Fruit fly (Drosophila melanogaster) whole organism, embryonic: ENCODE measurements around the gene dnc.

ENCODE experiments used
- BEAF-32 ChIP-seq: fragments of 200-800 bp; sonication (Bioruptor generic); optimal IDR thresholded peaks from 3 replicates; lab custom pipeline; 2017; ENCODE audit warnings: missing biosample characterization, missing genetic modification characterization, mild to moderate bottlenecking, moderate library complexity, missing genetic modification reagents
- BtbVII ChIP-seq: fragments of 200-800 bp; sonication (Bioruptor generic); optimal IDR thresholded peaks from 3 replicates; lab custom pipeline; 2017; ENCODE audit warnings: missing biosample characterization, mild to moderate bottlenecking, missing genetic modification characterization
- CG10565 ChIP-seq: fragments of 200-800 bp; sonication (Bioruptor generic); optimal IDR thresholded peaks from 3 replicates; lab custom pipeline; 2016; ENCODE audit warnings: missing biosample characterization, mild to moderate bottlenecking, missing genetic modification characterization
- CG10654 ChIP-seq: fragments of 200-800 bp; sonication (Bioruptor generic); optimal IDR thresholded peaks from 2 replicates; lab custom pipeline; 2016; ENCODE audit warnings: missing biosample characterization, missing genetic modification characterization
- CG12942 ChIP-seq: fragments of 200-800 bp; sonication (Bioruptor generic); optimal IDR thresholded peaks from 3 replicates; lab custom pipeline; 2016; ENCODE audit warnings: missing biosample characterization, missing genetic modification characterization
- CG14965 ChIP-seq: fragments of 200-800 bp; sonication (Bioruptor generic); optimal IDR thresholded peaks from 2 replicates; lab custom pipeline; 2016; ENCODE audit warnings: missing biosample characterization, missing genetic modification characterization, borderline replicate concordance
- CG15696 ChIP-seq: fragments of 200-800 bp; sonication (Bioruptor generic); optimal IDR thresholded peaks from 2 replicates; lab custom pipeline; 2019; ENCODE audit warnings: missing biosample characterization, mild to moderate bottlenecking, missing genetic modification characterization, moderate library complexity
- CG1647 ChIP-seq: fragments of 200-800 bp; sonication (Bioruptor generic); optimal IDR thresholded peaks from 3 replicates; lab custom pipeline; 2016; ENCODE audit warnings: missing biosample characterization, missing genetic modification characterization
- CG16813 ChIP-seq: fragments of 200-800 bp; sonication (Bioruptor generic); IDR thresholded peaks from 3 replicates; pipeline ENCODE4 v1.3.6; 2022; ENCODE audit warnings: missing biosample characterization, missing genetic modification characterization; ENCODE audit not compliant: partially characterized antibody
- CG17359 ChIP-seq: fragments of 200-800 bp; sonication (Bioruptor generic); optimal IDR thresholded peaks from 3 replicates; lab custom pipeline; 2018; ENCODE audit warnings: missing biosample characterization, mild to moderate bottlenecking, missing genetic modification characterization, moderate library complexity
- CG17912 ChIP-seq: fragments of 200-800 bp; sonication (Bioruptor generic); optimal IDR thresholded peaks from 2 replicates; lab custom pipeline; 2018; ENCODE audit warnings: missing biosample characterization, mild to moderate bottlenecking, missing genetic modification characterization
- CG18011 ChIP-seq: fragments of 200-800 bp; sonication (Bioruptor generic); optimal IDR thresholded peaks from 2 replicates; lab custom pipeline; 2017; ENCODE audit warnings: missing biosample characterization, missing genetic modification characterization, mild to moderate bottlenecking, moderate library complexity, missing genotype
- CG18262 ChIP-seq: fragments of 200-800 bp; optimal IDR thresholded peaks from 3 replicates; lab custom pipeline; 2019; ENCODE audit warnings: missing biosample characterization, mild to moderate bottlenecking, missing genetic modification characterization, moderate library complexity
- CG18764 ChIP-seq: fragments of 200-800 bp; sonication (Bioruptor generic); optimal IDR thresholded peaks from 3 replicates; lab custom pipeline; 2016; ENCODE audit warnings: missing biosample characterization, missing genetic modification characterization
- CG3995 ChIP-seq: fragments of 200-800 bp; sonication (Bioruptor generic); optimal IDR thresholded peaks from 3 replicates; lab custom pipeline; 2016; ENCODE audit warnings: missing biosample characterization, missing genetic modification characterization
- CG4282 ChIP-seq: fragments of 200-800 bp; sonication (Bioruptor generic); optimal IDR thresholded peaks from 2 replicates; lab custom pipeline; 2016; ENCODE audit warnings: missing biosample characterization, missing genetic modification characterization
- CG4854 ChIP-seq: fragments of 200-800 bp; sonication (Bioruptor generic); optimal IDR thresholded peaks from 2 replicates; lab custom pipeline; 2016; ENCODE audit warnings: missing biosample characterization, missing genetic modification characterization, inconsistent platforms
- CG7357 ChIP-seq: fragments of 200-800 bp; sonication (Bioruptor generic); IDR thresholded peaks from 3 replicates; pipeline ENCODE4 v1.3.6; 2022; ENCODE audit warnings: missing biosample characterization, missing genetic modification characterization
- CG7928 ChIP-seq: fragments of 200-800 bp; sonication (Bioruptor generic); optimal IDR thresholded peaks from 2 replicates; lab custom pipeline; 2017; ENCODE audit warnings: missing biosample characterization, mild to moderate bottlenecking, missing genetic modification characterization
- CG7963 ChIP-seq: fragments of 200-800 bp; sonication (Bioruptor generic); IDR thresholded peaks from 3 replicates; pipeline ENCODE4 v1.3.6; 2022; ENCODE audit warnings: missing biosample characterization, missing genetic modification characterization; ENCODE audit not compliant: partially characterized antibody
- CG8478 ChIP-seq: fragments of >200 bp; optimal IDR thresholded peaks from 2 replicates; lab custom pipeline; 2018
- CG8765 ChIP-seq: fragments of 200-800 bp; sonication (Bioruptor generic); IDR thresholded peaks from 2 replicates; pipeline ENCODE4 v1.3.6; 2022; ENCODE audit warnings: missing biosample characterization, missing genetic modification characterization
- CG9215 ChIP-seq: fragments of 200-800 bp; sonication (Bioruptor generic); IDR thresholded peaks from 2 replicates; pipeline ENCODE4 v1.3.6; 2022; ENCODE audit warnings: missing biosample characterization, missing genetic modification characterization
- CG9727 ChIP-seq: fragments of 200-800 bp; sonication (Bioruptor generic); optimal IDR thresholded peaks from 3 replicates; lab custom pipeline; 2017; ENCODE audit warnings: missing biosample characterization, mild to moderate bottlenecking, missing genetic modification characterization
- CG9817 ChIP-seq: fragments of 200-800 bp; sonication (Bioruptor generic); optimal IDR thresholded peaks from 2 replicates; lab custom pipeline; 2018; ENCODE audit warnings: missing biosample characterization, mild to moderate bottlenecking, missing genetic modification characterization, moderate library complexity
- CG9932 ChIP-seq: fragments of 200-800 bp; sonication (Bioruptor generic); IDR thresholded peaks from 2 replicates; pipeline ENCODE4 v1.3.6; 2022; ENCODE audit warnings: missing biosample characterization, missing genetic modification characterization
- Dek ChIP-seq: fragments of 200-800 bp; sonication (Bioruptor generic); optimal IDR thresholded peaks from 3 replicates; lab custom pipeline; 2019; ENCODE audit warnings: missing biosample characterization, mild to moderate bottlenecking, missing genetic modification characterization, moderate library complexity
- Dll ChIP-seq: fragments of 200-800 bp; sonication (Bioruptor generic); IDR thresholded peaks from 4 replicates; pipeline ENCODE4 v1.3.6; 2022; ENCODE audit warnings: missing biosample characterization, missing genetic modification characterization; ENCODE audit not compliant: partially characterized antibody
- Doc2 ChIP-seq: fragments of 200-800 bp; sonication (Bioruptor generic); IDR thresholded peaks from 2 replicates; pipeline ENCODE4 v1.3.6; 2022; ENCODE audit warnings: missing biosample characterization, missing genetic modification characterization
- Rfx ChIP-seq: fragments of 200-800 bp; sonication (Bioruptor generic); IDR thresholded peaks from 2 replicates; pipeline ENCODE4 v1.3.6; 2022; ENCODE audit warnings: missing biosample characterization, missing genetic modification characterization
- Side ChIP-seq: fragments of 200-800 bp; sonication (Bioruptor generic); optimal IDR thresholded peaks from 2 replicates; lab custom pipeline; 2016; ENCODE audit warnings: missing biosample characterization, missing genetic modification characterization
- Sin3A ChIP-seq: fragments of >200 bp; optimal IDR thresholded peaks from 2 replicates; lab custom pipeline; 2018
- Sox100B ChIP-seq: fragments of 200-800 bp; sonication (Bioruptor generic); optimal IDR thresholded peaks from 3 replicates; lab custom pipeline; 2018; ENCODE audit warnings: missing biosample characterization, mild to moderate bottlenecking, missing genetic modification characterization
- YL-1 ChIP-seq: fragments of 200-800 bp; sonication (Bioruptor generic); optimal IDR thresholded peaks from 3 replicates; lab custom pipeline; 2017; ENCODE audit warnings: missing biosample characterization, mild to moderate bottlenecking, missing genetic modification characterization
- abd-A ChIP-seq: fragments of 200-800 bp; sonication (Bioruptor generic); optimal IDR thresholded peaks from 3 replicates; lab custom pipeline; 2019; ENCODE audit warnings: missing biosample characterization, mild to moderate bottlenecking, missing genetic modification characterization, moderate library complexity
- al ChIP-seq: fragments of 200-800 bp; sonication (Bioruptor generic); IDR thresholded peaks from 2 replicates; pipeline ENCODE4 v1.3.6; 2022; ENCODE audit warnings: missing biosample characterization, missing genetic modification characterization
- amos ChIP-seq: fragments of 200-800 bp; sonication (Bioruptor generic); IDR thresholded peaks from 2 replicates; pipeline ENCODE4 v1.3.6; 2022; ENCODE audit warnings: missing biosample characterization, missing genetic modification characterization; ENCODE audit not compliant: partially characterized antibody
- bab2 ChIP-seq: fragments of 200-800 bp; sonication (Bioruptor generic); optimal IDR thresholded peaks from 2 replicates; lab custom pipeline; 2016; ENCODE audit warnings: missing biosample characterization, missing genetic modification characterization
- dan ChIP-seq: fragments of 200-800 bp; sonication (Bioruptor generic); IDR thresholded peaks from 2 replicates; pipeline ENCODE4 v1.3.6; 2022; ENCODE audit warnings: missing biosample characterization, missing genetic modification characterization
- fru ChIP-seq: fragments of >200 bp; optimal IDR thresholded peaks from 2 replicates; lab custom pipeline; 2017
- gt ChIP-seq: fragments of 200-800 bp; sonication (Bioruptor generic); IDR thresholded peaks from 2 replicates; pipeline ENCODE4 v1.3.6; 2022; ENCODE audit warnings: missing biosample characterization, missing genetic modification characterization
- her ChIP-seq: fragments of 200-800 bp; sonication (Bioruptor generic); optimal IDR thresholded peaks from 2 replicates; lab custom pipeline; 2016; ENCODE audit warnings: missing biosample characterization, missing genetic modification characterization
- ind ChIP-seq: fragments of 200-800 bp; sonication (Bioruptor generic); optimal IDR thresholded peaks from 3 replicates; lab custom pipeline; 2016; ENCODE audit warnings: missing biosample characterization, missing genetic modification characterization
- inv ChIP-seq: fragments of 200-800 bp; sonication (Bioruptor generic); IDR thresholded peaks from 2 replicates; pipeline ENCODE4 v1.3.6; 2022; ENCODE audit warnings: missing biosample characterization, missing genetic modification characterization; ENCODE audit not compliant: partially characterized antibody
- lilli ChIP-seq: fragments of 200-800 bp; sonication (Bioruptor generic); optimal IDR thresholded peaks from 3 replicates; lab custom pipeline; 2016; ENCODE audit warnings: missing biosample characterization, missing genetic modification characterization
- pita ChIP-seq: fragments of 200-800 bp; sonication (Bioruptor generic); optimal IDR thresholded peaks from 2 replicates; lab custom pipeline; 2017; ENCODE audit warnings: missing biosample characterization, mild to moderate bottlenecking, missing genetic modification characterization
- ranshi ChIP-seq: fragments of 200-800 bp; sonication (Bioruptor generic); IDR thresholded peaks from 2 replicates; pipeline ENCODE4 v1.3.6; 2022; ENCODE audit warnings: missing biosample characterization, missing genetic modification characterization
- salm ChIP-seq: fragments of 200-800 bp; sonication (Bioruptor generic); optimal IDR thresholded peaks from 2 replicates; lab custom pipeline; 2018; ENCODE audit warnings: missing biosample characterization, mild to moderate bottlenecking, missing genetic modification characterization
- sd ChIP-seq: fragments of 200-800 bp; sonication (Bioruptor generic); optimal IDR thresholded peaks from 3 replicates; lab custom pipeline; 2018; ENCODE audit warnings: missing biosample characterization, mild to moderate bottlenecking, missing genetic modification characterization, moderate library complexity
- so ChIP-seq: fragments of 200-800 bp; sonication (Bioruptor generic); IDR thresholded peaks from 3 replicates; pipeline ENCODE4 v1.3.6; 2022; ENCODE audit warnings: missing biosample characterization, missing genetic modification characterization
- sr ChIP-seq: fragments of 200-800 bp; sonication (Bioruptor generic); IDR thresholded peaks from 3 replicates; pipeline ENCODE4 v1.3.6; 2022; ENCODE audit warnings: missing biosample characterization, missing genetic modification characterization
- zf30C ChIP-seq: fragments of 200-800 bp; sonication (Bioruptor generic); optimal IDR thresholded peaks from 3 replicates; lab custom pipeline; 2018; ENCODE audit warnings: missing biosample characterization, mild to moderate bottlenecking, missing genetic modification characterization

The dnc gene

dm6 chrX:3310827-3311226 is 134.6 kb downstream of the dnc start (continued):
- TF ChIP-seq fru (lab: Kevin White, UChicago) = no peak
- TF ChIP-seq CG18262 = peak; percentile 89
- no peak for TF ChIP-seq CG14965
- no peak for TF ChIP-seq CG16813 (GFP tag; lab: Robert Waterston, UW)
- peak; percentile 37 for TF ChIP-seq YL-1 (GFP tag; lab: Kevin White, UChicago)
- TF ChIP-seq CG4282 (GFP tag; lab: Kevin White, UChicago) = peak; percentile 49
- peak; percentile 55 for TF ChIP-seq al (GFP tag; lab: Robert Waterston, UW)
- TF ChIP-seq CG12942 (GFP tag; lab: Kevin White, UChicago) = peak; percentile 51
- peak; percentile 82 for TF ChIP-seq lilli
- peak; percentile 70 for TF ChIP-seq CG9215
- no peak; the same call in 1 of the 3 replicates for TF ChIP-seq sr
- peak; percentile 81 for TF ChIP-seq CG17359 (tag; lab: Kevin White, UChicago)
- TF ChIP-seq CG8478 (lab: Kevin White, UChicago) = no peak
- no peak for TF ChIP-seq Dll (GFP tag; lab: Robert Waterston, UW)
- peak; percentile 78 for TF ChIP-seq Side
- peak; percentile 81 for TF ChIP-seq CG7357
- TF ChIP-seq dan = no peak
- TF ChIP-seq Sox100B (GFP tag; lab: Kevin White, UChicago) = peak; percentile 56
- peak; percentile 2 for TF ChIP-seq CG3995 (GFP tag; lab: Kevin White, UChicago)
- peak; percentile 79 for TF ChIP-seq CG9727
- 0 out of 2 replicates have a peak, but pooled peaks have one; percentile 38 for TF ChIP-seq Doc2 (GFP tag; lab: Robert Waterston, UW)
- peak; percentile 70 for TF ChIP-seq CG15696 (tag; lab: Kevin White, UChicago)
- TF ChIP-seq inv (GFP tag; lab: Robert Waterston, UW) = no peak
- no peak for TF ChIP-seq BEAF-32 (GFP tag; lab: Kevin White, UChicago)
- peak; percentile 89 for TF ChIP-seq Dek (tag; lab: Kevin White, UChicago)
- no peak for TF ChIP-seq CG7963 (GFP tag; lab: Robert Waterston, UW)
- no peak for TF ChIP-seq pita (GFP tag; lab: Kevin White, UChicago)
- peak; percentile 48 for TF ChIP-seq CG7928 (GFP tag; lab: Kevin White, UChicago)
- TF ChIP-seq ind (GFP tag; lab: Kevin White, UChicago) = peak; percentile 79
- peak; percentile 83 for TF ChIP-seq Rfx (GFP tag; lab: Robert Waterston, UW)
- no peak for TF ChIP-seq amos
- peak; percentile 83 for TF ChIP-seq abd-A (tag; lab: Kevin White, UChicago)
- no peak for TF ChIP-seq Sin3A (lab: Kevin White, UChicago)
- TF ChIP-seq CG10654 (GFP tag; lab: Kevin White, UChicago) = peak; percentile 47
- TF ChIP-seq sd (tag; lab: Kevin White, UChicago) = peak; percentile 75
- TF ChIP-seq so (GFP tag; lab: Robert Waterston, UW) = peak; percentile 85; the same call in 2 of the 3 replicates
- TF ChIP-seq CG18011 = peak; percentile 58
- TF ChIP-seq ranshi (GFP tag; lab: Robert Waterston, UW) = peak; percentile 80
- peak; percentile 67 for TF ChIP-seq her (GFP tag; lab: Kevin White, UChicago)
- TF ChIP-seq CG8765 (GFP tag; lab: Robert Waterston, UW) = peak; percentile 92
- peak; percentile 71 for TF ChIP-seq CG17912 (GFP tag; lab: Kevin White, UChicago)
- peak; percentile 70 for TF ChIP-seq CG9932 (GFP tag; lab: Robert Waterston, UW)
- TF ChIP-seq CG10565 (GFP tag; lab: Kevin White, UChicago) = no peak
- peak; percentile 82 for TF ChIP-seq BtbVII
- TF ChIP-seq CG18764 (GFP tag; lab: Kevin White, UChicago) = peak; percentile 35
- TF ChIP-seq gt = peak; percentile 55; the same call in 1 of the 2 replicates
- peak; percentile 90 for TF ChIP-seq CG9817 (tag; lab: Kevin White, UChicago)
- TF ChIP-seq CG1647 = peak; percentile 38
- peak; percentile 71 for TF ChIP-seq bab2 (GFP tag; lab: Kevin White, UChicago)
- TF ChIP-seq CG4854 (GFP tag; lab: Kevin White, UChicago) = peak; percentile 61
- TF ChIP-seq salm (tag; lab: Kevin White, UChicago) = peak; percentile 76
- no peak for TF ChIP-seq zf30C
